Worm (Caenorhabditis elegans) whole organism, young adult: ENCODE measurements around the gene Y39A1A.3.

Experiments used
- B0261.1 ChIP-seq: sonication (generic microtip); optimal IDR thresholded peaks from 2 replicates; lab custom pipeline; 2016; ENCODE audit warnings: mild to moderate bottlenecking, missing genetic modification characterization, moderate library complexity, missing compliant biosample characterization
- C06A6.2 ChIP-seq: fragments of 200-800 bp; sonication (Bioruptor generic); conservative IDR thresholded peaks from 2 replicates; pipeline ENCODE4 v1.3.6; 2022; ENCODE audit warnings: missing genetic modification characterization, missing compliant biosample characterization
- C17E4.6 ChIP-seq: fragments of 200-800 bp; sonication (Bioruptor generic); IDR thresholded peaks from 2 replicates; pipeline ENCODE4 v1.3.6; 2022; ENCODE audit warnings: missing genetic modification reagents, missing genetic modification characterization, missing compliant biosample characterization
- D2030.7 ChIP-seq: fragments of 200-800 bp; sonication (Bioruptor generic); IDR thresholded peaks from 2 replicates; pipeline ENCODE4 v1.3.6; 2022; ENCODE audit warnings: missing genetic modification reagents, missing genetic modification characterization, missing compliant biosample characterization
- F22D6.2 ChIP-seq: sonication (generic microtip); optimal IDR thresholded peaks from 2 replicates; lab custom pipeline; 2016; ENCODE audit warnings: mild to moderate bottlenecking, missing genetic modification characterization, missing compliant biosample characterization
- F33H1.4 ChIP-seq: fragments of 200-800 bp; sonication (Bioruptor generic); IDR thresholded peaks from 2 replicates; pipeline ENCODE4 v1.3.6; 2022; ENCODE audit warnings: missing genetic modification reagents, missing genetic modification characterization, missing compliant biosample characterization
- F49E8.2 ChIP-seq: sonication (generic microtip); optimal IDR thresholded peaks from 3 replicates; lab custom pipeline; 2017; ENCODE audit warnings: missing genetic modification characterization, mild to moderate bottlenecking, missing compliant biosample characterization, antibody characterized with exemption, moderate library complexity; ENCODE audit not compliant: insufficient read depth
- F55B11.4 ChIP-seq: sonication (generic microtip); optimal IDR thresholded peaks from 2 replicates; lab custom pipeline; 2016; ENCODE audit warnings: missing compliant biosample characterization, missing genetic modification characterization, borderline replicate concordance; ENCODE audit not compliant: insufficient read depth
- F57A8.1 ChIP-seq: fragments of 200-800 bp; sonication (Bioruptor generic); optimal IDR thresholded peaks from 2 replicates; lab custom pipeline; 2018; ENCODE audit warnings: mild to moderate bottlenecking, missing genetic modification characterization, moderate library complexity, missing compliant biosample characterization
- K11D2.4 ChIP-seq: fragments of 200-800 bp; sonication (Bioruptor generic); IDR thresholded peaks from 2 replicates; pipeline ENCODE4 v1.3.6; 2022; ENCODE audit warnings: missing genetic modification reagents, missing genetic modification characterization, missing compliant biosample characterization
- Y53F4B.3 ChIP-seq: fragments of 200-800 bp; sonication (Bioruptor generic); IDR thresholded peaks from 2 replicates; pipeline ENCODE4 v1.3.6; 2022; ENCODE audit warnings: missing genetic modification reagents, missing genetic modification characterization, missing compliant biosample characterization
- Y56A3A.18 ChIP-seq: fragments of 200-800 bp; sonication (Bioruptor generic); IDR thresholded peaks from 2 replicates; pipeline ENCODE4 v1.3.6; 2022; ENCODE audit warnings: missing genetic modification reagents, missing genetic modification characterization, missing compliant biosample characterization
- Y95B8A.8 ChIP-seq: fragments of 200-800 bp; sonication (Bioruptor generic); IDR thresholded peaks from 2 replicates; pipeline ENCODE4 v1.3.6; 2022; ENCODE audit warnings: missing genetic modification reagents, missing genetic modification characterization, missing compliant biosample characterization
- akir-1 ChIP-seq: fragments of 200-800 bp; sonication (Bioruptor generic); optimal IDR thresholded peaks from 2 replicates; lab custom pipeline; 2018; ENCODE audit warnings: mild to moderate bottlenecking, missing genetic modification characterization, moderate library complexity, missing compliant biosample characterization
- aptf-2 ChIP-seq: fragments of 200-800 bp; sonication (Bioruptor generic); conservative IDR thresholded peaks from 2 replicates; pipeline ENCODE4 v1.3.6; 2022; ENCODE audit warnings: missing genetic modification reagents, missing genetic modification characterization, missing compliant biosample characterization
- aptf-3 ChIP-seq: fragments of 200-800 bp; sonication (Bioruptor generic); IDR thresholded peaks from 2 replicates; pipeline ENCODE4 v1.3.6; 2022; ENCODE audit warnings: missing genetic modification characterization, missing compliant biosample characterization
- atf-7 ChIP-seq: sonication (generic microtip); optimal IDR thresholded peaks from 2 replicates; lab custom pipeline; 2017; ENCODE audit warnings: mild to moderate bottlenecking, missing genetic modification characterization, missing compliant biosample characterization
- attf-3 ChIP-seq: fragments of 200-800 bp; sonication (Bioruptor generic); conservative IDR thresholded peaks from 2 replicates; pipeline ENCODE4 v1.3.6; 2022; ENCODE audit warnings: missing genetic modification reagents, missing genetic modification characterization, missing compliant biosample characterization
- bed-2 ChIP-seq: fragments of 200-800 bp; sonication (Bioruptor generic); IDR thresholded peaks from 2 replicates; pipeline ENCODE4 v1.3.6; 2022; ENCODE audit warnings: missing genetic modification reagents, missing genetic modification characterization, missing compliant biosample characterization
- cebp-2 ChIP-seq: fragments of 200-800 bp; sonication (Bioruptor generic); IDR thresholded peaks from 2 replicates; pipeline ENCODE4 v1.3.6; 2022; ENCODE audit warnings: missing genetic modification characterization, missing compliant biosample characterization
- ceh-58 ChIP-seq: fragments of 200-800 bp; sonication (Bioruptor generic); IDR thresholded peaks from 2 replicates; pipeline ENCODE4 v1.3.6; 2022; ENCODE audit warnings: missing genetic modification characterization, missing compliant biosample characterization
- ceh-91 ChIP-seq: fragments of 200-800 bp; sonication (Bioruptor generic); IDR thresholded peaks from 2 replicates; pipeline ENCODE4 v1.3.6; 2022; ENCODE audit warnings: missing genetic modification reagents, missing genetic modification characterization, missing compliant biosample characterization
- dpff-1 ChIP-seq: sonication (generic microtip); optimal IDR thresholded peaks from 2 replicates; lab custom pipeline; 2017; ENCODE audit warnings: mild to moderate bottlenecking, missing genetic modification characterization, missing compliant biosample characterization
- efl-1 ChIP-seq: fragments of 150-350 bp; optimal IDR thresholded peaks from 2 replicates; lab custom pipeline; 2014; ENCODE audit warnings: missing biosample characterization, missing genetic modification reagents, missing genetic modification characterization
- egrh-3 ChIP-seq: fragments of 200-800 bp; sonication (Bioruptor generic); IDR thresholded peaks from 2 replicates; pipeline ENCODE4 v1.3.6; 2022; ENCODE audit warnings: missing genetic modification reagents, missing genetic modification characterization, missing compliant biosample characterization
- ets-4 ChIP-seq: fragments of 200-800 bp; sonication (Bioruptor generic); optimal IDR thresholded peaks from 2 replicates; lab custom pipeline; 2018; ENCODE audit warnings: mild to moderate bottlenecking, missing genetic modification characterization, missing compliant biosample characterization
- fkh-3 ChIP-seq: sonication (generic microtip); optimal IDR thresholded peaks from 2 replicates; lab custom pipeline; 2016; ENCODE audit warnings: mild to moderate bottlenecking, missing genetic modification characterization, missing compliant biosample characterization
- hlh-12 ChIP-seq: sonication (generic microtip); optimal IDR thresholded peaks from 2 replicates; lab custom pipeline; 2016; ENCODE audit warnings: missing genetic modification characterization, missing compliant biosample characterization
- hlh-26 ChIP-seq: fragments of 200-800 bp; sonication (Bioruptor generic); conservative IDR thresholded peaks from 2 replicates; pipeline ENCODE4 v1.3.6; 2022; ENCODE audit warnings: missing genetic modification reagents, missing genetic modification characterization, missing compliant biosample characterization
- hmg-20 ChIP-seq: fragments of 200-800 bp; sonication (Bioruptor generic); IDR thresholded peaks from 2 replicates; pipeline ENCODE4 v1.3.6; 2022; ENCODE audit warnings: missing genetic modification reagents, missing genetic modification characterization, missing compliant biosample characterization
- lag-1 ChIP-seq: fragments of 200-800 bp; sonication (Bioruptor generic); IDR thresholded peaks from 2 replicates; pipeline ENCODE4 v1.3.6; 2022; ENCODE audit warnings: missing genetic modification reagents, missing genetic modification characterization, missing compliant biosample characterization
- lin-40 ChIP-seq: sonication (generic microtip); optimal IDR thresholded peaks from 2 replicates; lab custom pipeline; 2016; ENCODE audit warnings: missing genetic modification characterization, mild to moderate bottlenecking, missing compliant biosample characterization, missing genotype, missing genetic modification reagents
- lsy-27 ChIP-seq: sonication (generic microtip); optimal IDR thresholded peaks from 2 replicates; lab custom pipeline; 2017; ENCODE audit warnings: missing genetic modification characterization, mild to moderate bottlenecking, missing compliant biosample characterization, antibody characterized with exemption, missing genotype, borderline replicate concordance; ENCODE audit not compliant: insufficient read depth
- madf-10 ChIP-seq: sonication (generic microtip); optimal IDR thresholded peaks from 2 replicates; lab custom pipeline; 2016; ENCODE audit warnings: mild to moderate bottlenecking, missing genetic modification characterization, missing compliant biosample characterization
- madf-3 ChIP-seq: fragments of 200-800 bp; sonication (Bioruptor generic); IDR thresholded peaks from 2 replicates; pipeline ENCODE4 v1.3.6; 2022; ENCODE audit warnings: missing genetic modification reagents, missing genetic modification characterization, missing compliant biosample characterization
- mel-28 ChIP-seq: sonication (generic microtip); optimal IDR thresholded peaks from 2 replicates; lab custom pipeline; 2016; ENCODE audit warnings: borderline replicate concordance, mild to moderate bottlenecking, missing genetic modification characterization, missing compliant biosample characterization
- mes-4 ChIP-seq: sonication (generic microtip); optimal IDR thresholded peaks from 2 replicates; lab custom pipeline; 2016; ENCODE audit warnings: missing genotype, missing genetic modification characterization, missing compliant biosample characterization
- mxl-1 ChIP-seq: sonication (generic microtip); optimal IDR thresholded peaks from 2 replicates; lab custom pipeline; 2016; ENCODE audit warnings: missing genetic modification characterization, missing compliant biosample characterization
- nfya-2 ChIP-seq: fragments of 200-800 bp; sonication (Bioruptor generic); IDR thresholded peaks from 2 replicates; pipeline ENCODE4 v1.3.6; 2022; ENCODE audit warnings: missing genetic modification reagents, missing genetic modification characterization, missing compliant biosample characterization
- nfyb-1 ChIP-seq: fragments of 200-800 bp; sonication (Bioruptor generic); IDR thresholded peaks from 2 replicates; pipeline ENCODE4 v1.3.6; 2022; ENCODE audit warnings: missing genetic modification reagents, missing genetic modification characterization, missing compliant biosample characterization
- nhr-90 ChIP-seq: sonication (generic microtip); optimal IDR thresholded peaks from 2 replicates; lab custom pipeline; 2016; ENCODE audit warnings: missing genotype, mild to moderate bottlenecking, missing genetic modification characterization, missing compliant biosample characterization
- pbrm-1 ChIP-seq: fragments of 200-800 bp; sonication (Bioruptor generic); IDR thresholded peaks from 2 replicates; pipeline ENCODE4 v1.3.6; 2022; ENCODE audit warnings: missing genetic modification reagents, missing genetic modification characterization, missing compliant biosample characterization
- rcor-1 ChIP-seq: fragments of 200-800 bp; sonication (Bioruptor generic); IDR thresholded peaks from 2 replicates; pipeline ENCODE4 v1.3.6; 2022; ENCODE audit warnings: missing genetic modification reagents, missing genetic modification characterization, missing compliant biosample characterization
- snpc-1.3 ChIP-seq: sonication (generic microtip); optimal IDR thresholded peaks from 2 replicates; lab custom pipeline; 2017; ENCODE audit warnings: missing genetic modification characterization, mild to moderate bottlenecking, missing compliant biosample characterization, antibody characterized with exemption, moderate library complexity, missing genotype, missing genetic modification reagents; ENCODE audit not compliant: insufficient read depth
- tbx-9 ChIP-seq: sonication (generic microtip); optimal IDR thresholded peaks from 2 replicates; lab custom pipeline; 2016; ENCODE audit warnings: borderline replicate concordance, missing genetic modification characterization, inconsistent platforms, missing compliant biosample characterization
- tlf-1 ChIP-seq: fragments of 200-800 bp; sonication (Bioruptor generic); optimal IDR thresholded peaks from 2 replicates; lab custom pipeline; 2018; ENCODE audit warnings: mild to moderate bottlenecking, missing genetic modification characterization, missing compliant biosample characterization
- unc-62 ChIP-seq: fragments of 150-350 bp; optimal IDR thresholded peaks from 2 replicates; lab custom pipeline; 2014; ENCODE audit warnings: missing biosample characterization, missing genetic modification reagents, missing genetic modification characterization
- ztf-25 ChIP-seq: fragments of 200-800 bp; sonication (Bioruptor generic); IDR thresholded peaks from 2 replicates; pipeline ENCODE4 v1.3.6; 2022; ENCODE audit warnings: missing genetic modification reagents, missing genetic modification characterization, missing compliant biosample characterization
- ztf-26 ChIP-seq: sonication (generic microtip); optimal IDR thresholded peaks from 2 replicates; lab custom pipeline; 2017; ENCODE audit warnings: missing genetic modification characterization, missing compliant biosample characterization

The Y39A1A.3 gene

DNA sequence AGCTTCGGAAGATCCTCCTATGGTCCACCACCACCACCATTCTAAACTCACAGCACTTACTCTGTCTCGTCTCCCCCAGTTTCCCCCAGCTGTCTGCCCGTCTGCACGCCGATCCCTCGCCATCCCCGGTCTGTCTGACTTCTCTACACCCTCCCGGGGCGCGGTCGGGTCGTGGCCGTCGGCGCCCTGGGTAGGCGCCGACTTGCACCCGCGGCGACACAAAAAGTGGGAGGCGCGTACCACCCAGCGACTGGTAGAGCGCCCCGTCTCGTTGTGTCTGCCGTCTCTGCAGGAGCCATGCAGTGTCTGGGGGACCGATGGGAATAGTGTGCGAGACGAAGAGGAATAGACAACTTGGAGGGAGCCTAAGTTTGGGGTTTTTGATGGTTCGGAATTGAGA, 37.7 kb upstream of the Y39A1A.3 start (continued):
- TF ChIP-seq hmg-20 (no peak), unc-62 (GFP tag; lab: Kevin White, UChicago) (no peak), F49E8.2 (no peak), C17E4.6 (no peak), tbx-9 (tag; lab: Kevin White, UChicago) (no peak), dpff-1 (tag; lab: Kevin White, UChicago) (no peak), atf-7 (no peak), B0261.1 (tag; lab: Kevin White, UChicago) (no peak), Y53F4B.3 (GFP tag; lab: Robert Waterston, UW) (no peak), C06A6.2 (peak; percentile 49), snpc-1.3 (tag; lab: Kevin White, UChicago) (no peak), lin-40 (tag; lab: Kevin White, UChicago) (peak; percentile 67), egrh-3 (GFP tag; lab: Robert Waterston, UW) (peak; percentile 99), ztf-26 (tag; lab: Kevin White, UChicago) (no peak), K11D2.4 (GFP tag; lab: Robert Waterston, UW) (0 out of 2 replicates have a peak, but pooled peaks have one; percentile 47), Y95B8A.8 (GFP tag; lab: Robert Waterston, UW) (no peak), hlh-12 (tag; lab: Kevin White, UChicago) (no peak), aptf-3 (0 out of 2 replicates have a peak, but pooled peaks have one; percentile 45), tlf-1 (no peak), nfya-2 (GFP tag; lab: Robert Waterston, UW) (no peak), ceh-91 (GFP tag; lab: Robert Waterston, UW) (no peak), mes-4 (no peak), F55B11.4 (tag; lab: Kevin White, UChicago) (no peak), rcor-1 (GFP tag; lab: Robert Waterston, UW) (no peak), ztf-25 (no peak), lsy-27 (tag; lab: Kevin White, UChicago) (no peak), pbrm-1 (peak; percentile 59), madf-10 (tag; lab: Kevin White, UChicago) (peak; percentile 35), F22D6.2 (tag; lab: Kevin White, UChicago) (no peak), mel-28 (no peak), aptf-2 (GFP tag; lab: Robert Waterston, UW) (no peak), ceh-58 (no peak), D2030.7 (GFP tag; lab: Robert Waterston, UW) (peak; percentile 33; the same call in 1 of the 2 replicates), lag-1 (GFP tag; lab: Robert Waterston, UW) (no peak), F57A8.1 (GFP tag; lab: Kevin White, UChicago) (no peak), madf-3 (0 out of 2 replicates have a peak, but pooled peaks have one; percentile 20), Y56A3A.18 (GFP tag; lab: Robert Waterston, UW) (0 out of 2 replicates have a peak, but pooled peaks have one; percentile 21), ets-4 (peak; percentile 46), F33H1.4 (GFP tag; lab: Robert Waterston, UW) (no peak), mxl-1 (tag; lab: Kevin White, UChicago) (no peak), efl-1 (GFP tag; lab: Kevin White, UChicago) (no peak), nfyb-1 (GFP tag; lab: Robert Waterston, UW) (peak; percentile 75), nhr-90 (tag; lab: Kevin White, UChicago) (peak; percentile 9), bed-2 (peak; percentile 63; the same call in 1 of the 2 replicates), akir-1 (no peak), hlh-26 (no peak), cebp-2 (GFP tag; lab: Robert Waterston, UW) (no peak), fkh-3 (no peak), attf-3 (no peak)
